Fruit fly (Drosophila melanogaster) whole organism, pupa: Measurements from ENCODE around the gene sro.

ENCODE experiments used
- CG12605 ChIP-seq: fragments of 200-800 bp; sonication (Bioruptor generic); IDR thresholded peaks from 2 replicates; pipeline ENCODE4 v1.3.6; 2022; ENCODE audit warnings: missing biosample characterization, missing genetic modification characterization
- CG13204 ChIP-seq: fragments of 200-800 bp; sonication (Bioruptor generic); optimal IDR thresholded peaks from 2 replicates; lab custom pipeline; 2018; ENCODE audit warnings: missing biosample characterization, mild to moderate bottlenecking, missing genetic modification characterization, moderate library complexity
- CG14655 ChIP-seq: fragments of 200-800 bp; sonication (Bioruptor generic); optimal IDR thresholded peaks from 3 replicates; lab custom pipeline; 2017; ENCODE audit warnings: mild to moderate bottlenecking, missing biosample characterization, missing genetic modification reagents, missing genetic modification characterization
- CG17806 ChIP-seq: fragments of 200-800 bp; sonication (Bioruptor generic); optimal IDR thresholded peaks from 2 replicates; lab custom pipeline; 2018; ENCODE audit warnings: missing biosample characterization, mild to moderate bottlenecking, missing genetic modification characterization, moderate library complexity
- CG8159 ChIP-seq: fragments of 200-800 bp; sonication (Bioruptor generic); optimal IDR thresholded peaks from 3 replicates; lab custom pipeline; 2018; ENCODE audit warnings: missing biosample characterization, mild to moderate bottlenecking, missing genetic modification characterization, moderate library complexity
- CG8301 ChIP-seq: fragments of 200-800 bp; sonication (Bioruptor generic); optimal IDR thresholded peaks from 2 replicates; lab custom pipeline; 2018; ENCODE audit warnings: missing biosample characterization, mild to moderate bottlenecking, missing genetic modification characterization
- D1 ChIP-seq: fragments of 200-800 bp; sonication (Bioruptor generic); optimal IDR thresholded peaks from 2 replicates; lab custom pipeline; 2018; ENCODE audit warnings: missing biosample characterization, mild to moderate bottlenecking, missing genetic modification characterization, moderate library complexity
- fd96Ca ChIP-seq: fragments of 200-800 bp; sonication (Bioruptor generic); IDR thresholded peaks from 3 replicates; pipeline ENCODE4 v1.3.6; 2022; ENCODE audit warnings: missing biosample characterization, missing genetic modification characterization
- gl ChIP-seq: fragments of 200-800 bp; sonication (Bioruptor generic); optimal IDR thresholded peaks from 2 replicates; lab custom pipeline; 2018; ENCODE audit warnings: missing biosample characterization, mild to moderate bottlenecking, missing genetic modification characterization

DNA sequence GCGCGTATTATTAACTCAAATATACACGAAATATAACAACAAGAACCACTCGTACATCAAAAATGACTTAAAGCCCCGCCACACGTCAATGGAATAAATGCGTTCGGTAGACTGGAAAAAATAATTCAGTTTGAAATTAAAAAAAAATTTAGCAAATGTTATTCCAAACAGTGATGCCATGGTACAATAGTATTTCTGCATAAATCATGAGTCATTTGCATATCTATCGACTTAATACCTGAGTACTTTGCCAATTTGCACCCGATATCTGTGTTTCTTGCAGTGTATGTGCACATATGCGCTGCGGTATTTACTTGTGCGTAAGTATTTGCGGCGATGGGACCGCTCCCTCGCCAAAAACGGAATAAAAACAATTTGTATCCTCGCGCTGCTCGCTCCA, 31.2 kb upstream of the sro start:
- TF ChIP-seq gl (tag; lab: Kevin White, UChicago), result peak; percentile 52
- peak; percentile 71 for TF ChIP-seq CG14655 (GFP tag; lab: Kevin White, UChicago)
- TF ChIP-seq CG17806 (tag; lab: Kevin White, UChicago), result peak; percentile 81
- TF ChIP-seq D1 (tag; lab: Kevin White, UChicago), result peak; percentile 46
- TF ChIP-seq CG13204 (GFP tag; lab: Kevin White, UChicago), result peak; percentile 36
- TF ChIP-seq CG12605 (GFP tag; lab: Robert Waterston, UW), result peak; percentile 56
- peak; percentile 77 for TF ChIP-seq fd96Ca (GFP tag; lab: Robert Waterston, UW)
- TF ChIP-seq CG8301 (tag; lab: Kevin White, UChicago), result peak; percentile 70
- TF ChIP-seq CG8159 (tag; lab: Kevin White, UChicago), result peak; percentile 85
